Worm (Caenorhabditis elegans): ENCODE data around the gene aak-1.
A peak's percentile ranks its signal among the peaks of the same experiment; 100 is the strongest.

Gene aak-1

DNA sequence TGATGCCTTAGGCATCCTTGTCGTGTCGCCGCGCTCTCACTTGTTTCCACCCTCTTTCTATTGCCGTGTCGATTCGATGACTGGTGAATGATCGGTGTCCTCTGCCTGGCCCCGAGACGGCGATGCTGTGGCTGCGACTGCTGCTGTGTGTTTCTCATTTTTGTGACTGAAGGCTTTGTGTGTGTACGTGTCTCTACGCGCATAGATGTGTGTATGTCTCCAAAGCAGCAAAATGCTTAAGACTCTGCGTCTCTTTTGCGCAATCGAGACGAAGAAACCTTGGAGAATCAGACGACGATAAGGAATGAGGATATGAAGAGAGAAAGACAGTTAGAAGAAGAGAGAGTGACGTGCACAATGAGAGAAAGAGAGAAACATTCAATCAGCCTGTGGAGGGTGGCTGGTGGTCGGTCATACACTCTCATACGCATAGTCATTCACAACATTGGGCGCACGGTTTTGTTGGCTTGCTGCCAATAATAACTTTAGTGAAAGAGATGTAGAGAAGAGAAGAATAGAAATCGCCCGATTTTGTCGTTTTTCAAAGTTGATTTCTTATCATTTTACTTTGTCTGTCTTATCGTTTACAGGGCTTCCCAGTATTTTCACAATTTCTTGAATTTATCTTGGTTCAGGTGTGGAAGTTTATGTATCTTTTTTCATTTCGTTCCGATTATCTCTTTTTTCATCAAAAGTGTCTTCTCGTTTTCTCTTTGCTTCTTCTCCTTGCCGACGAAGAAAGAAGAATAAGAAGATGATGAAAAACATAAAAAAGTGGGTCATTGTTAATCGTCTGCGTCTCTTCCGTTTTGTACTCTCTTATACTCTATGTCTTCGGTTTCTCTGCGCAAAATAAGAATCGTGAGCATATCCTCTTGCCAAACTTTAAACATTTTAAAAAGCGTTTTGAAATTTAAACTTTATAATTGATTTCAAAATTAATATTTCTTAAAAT, 41.3 kb upstream of the aak-1 start (continued):
- TF ChIP-seq hif-1 (tag; optimal IDR thresholded peaks at IDR 0.05) (peak; percentile 87 to 98), nhr-42 (GFP tag; IDR thresholded peaks at IDR 0.05) (peak; percentile 59; the same call in 1 of the 2 replicates), nhr-48 (tag; optimal IDR thresholded peaks at IDR 0.05) (peak; percentile 95), ztf-7 (tag; optimal IDR thresholded peaks at IDR 0.05) (peak; percentile 59), ceh-20 (GFP tag; IDR thresholded peaks at IDR 0.05) (peak; percentile 73), fkh-10 (GFP tag; optimal IDR thresholded peaks at IDR 0.05) (peak; percentile 90), nhr-41 (GFP tag; IDR thresholded peaks at IDR 0.05) (peak; percentile 47; the same call in 1 of the 2 replicates), dmd-9 (GFP tag; IDR thresholded peaks at IDR 0.05) (no peak), zfp-2 (tag; optimal IDR thresholded peaks at IDR 0.05) (no peak), madf-9 (GFP tag; conservative IDR thresholded peaks at IDR 0.05) (no peak; the same call in 1 of the 2 replicates), Y105C5A.15 (GFP tag; IDR thresholded peaks at IDR 0.05) (no peak), zag-1 (tag; optimal IDR thresholded peaks at IDR 0.05) (peak; percentile 64), dmd-8 (GFP tag; IDR thresholded peaks at IDR 0.05) (no peak), nhr-77 (tag; optimal IDR thresholded peaks at IDR 0.05) (peak; percentile 91), ama-1 (optimal IDR thresholded peaks at IDR 0.05) (peak; percentile 42), gei-8 (GFP tag; optimal IDR thresholded peaks at IDR 0.05) (peak; percentile 94), dmd-6 (GFP tag; IDR thresholded peaks at IDR 0.05) (peak; percentile 96), D1046.2 (GFP tag; IDR thresholded peaks at IDR 0.05) (no peak), ZK337.2 (GFP tag; IDR thresholded peaks at IDR 0.05) (peak; percentile 12; the same call in 1 of the 2 replicates), hlh-30 (tag; optimal IDR thresholded peaks at IDR 0.05; ENCODE audit: insufficient read depth) (peak; percentile 98), ztf-11 (tag; optimal IDR thresholded peaks at IDR 0.05) (no peak), daf-16 (GFP tag; optimal IDR thresholded peaks at IDR 0.05) (peak; percentile 79 to 96), daf-16 (tag; optimal IDR thresholded peaks at IDR 0.05) (peak; percentile 82), aha-1 (tag) (peak; percentile 100), mxl-3 (GFP tag; optimal IDR thresholded peaks at IDR 0.05) (peak; percentile 86), lim-7 (GFP tag; IDR thresholded peaks at IDR 0.05) (0 out of 2 replicates have a peak, but pooled peaks have one; percentile 3), nhr-10 (tag; optimal IDR thresholded peaks at IDR 0.05) (peak; percentile 96), F10B5.3 (tag; optimal IDR thresholded peaks at IDR 0.05) (peak; percentile 69), saeg-2 (GFP tag; IDR thresholded peaks at IDR 0.05) (peak; percentile 82), lir-3 (tag; optimal IDR thresholded peaks at IDR 0.05) (peak; percentile 8), unc-130 (GFP tag; optimal IDR thresholded peaks at IDR 0.05) (peak; percentile 27), pha-4 (GFP tag; IDR thresholded peaks at IDR 0.05) (peak; percentile 81), pha-4 (tag; optimal IDR thresholded peaks at IDR 0.05) (peak; percentile 86), sdz-12 (GFP tag; optimal IDR thresholded peaks at IDR 0.05) (no peak), nhr-102 (tag; optimal IDR thresholded peaks at IDR 0.05) (peak; percentile 94), lin-13 (GFP tag; optimal IDR thresholded peaks at IDR 0.05) (peak; percentile 93), ctbp-1 (GFP tag; IDR thresholded peaks at IDR 0.05) (peak; percentile 83), zfp-3 (GFP tag; conservative IDR thresholded peaks at IDR 0.05) (peak; percentile 59; the same call in 1 of the 2 replicates), vab-7 (GFP tag; IDR thresholded peaks at IDR 0.05) (no peak), R02D3.7 (tag; optimal IDR thresholded peaks at IDR 0.05) (no peak), spr-1 (tag; optimal IDR thresholded peaks at IDR 0.05) (peak; percentile 82), aly-2 (tag; optimal IDR thresholded peaks at IDR 0.05) (no peak), unc-39 (tag; optimal IDR thresholded peaks at IDR 0.05) (no peak), cey-2 (tag; optimal IDR thresholded peaks at IDR 0.05; ENCODE audit: borderline replicate concordance, insufficient read depth) (peak; percentile 88), ceh-62 (tag; optimal IDR thresholded peaks at IDR 0.05) (no peak), nhr-11 (tag; optimal IDR thresholded peaks at IDR 0.05) (peak; percentile 96), Y75B8A.6 (GFP tag; IDR thresholded peaks at IDR 0.05) (peak; percentile 17; the same call in 1 of the 2 replicates), F49E8.2 (tag; optimal IDR thresholded peaks at IDR 0.05; ENCODE audit: borderline replicate concordance) (no peak), zip-2 (tag; optimal IDR thresholded peaks at IDR 0.05) (no peak)

Data from whole organism, L4 larva.